Fruit fly (Drosophila melanogaster): ENCODE data around the gene stumps.

- TF ChIP-seq bab1 (GFP tag; optimal IDR thresholded peaks at IDR 0.05): no peak
- no peak for TF ChIP-seq toe (GFP tag; optimal IDR thresholded peaks at IDR 0.05)
- no peak for TF ChIP-seq kay (GFP tag; ENCODE audit: borderline replicate concordance)
Measured at dm6 chr3R:14622571-14622970, 45.6 kb downstream of the stumps start.
